Fruit fly (Drosophila melanogaster) whole organism, wandering third instar larva: ENCODE data around the gene Doa.
A peak's percentile ranks its signal among the peaks of the same experiment; 100 is the strongest.

Source experiments
- Abd-B ChIP-seq: fragments of >200 bp; optimal IDR thresholded peaks from 2 replicates; lab custom pipeline; 2017; ENCODE audit warnings: missing biosample characterization, missing genetic modification characterization
- CG32264 ChIP-seq: fragments of 200-800 bp; sonication (Bioruptor generic); optimal IDR thresholded peaks from 2 replicates; lab custom pipeline; 2016; ENCODE audit warnings: missing biosample characterization, missing genetic modification characterization
- CG9705 ChIP-seq: fragments of 200-800 bp; sonication (Bioruptor generic); optimal IDR thresholded peaks from 2 replicates; lab custom pipeline; 2018; ENCODE audit warnings: missing biosample characterization, mild to moderate bottlenecking, missing genetic modification characterization
- CrebA ChIP-seq: fragments of 200-800 bp; sonication (Bioruptor generic); optimal IDR thresholded peaks from 2 replicates; lab custom pipeline; 2016; ENCODE audit warnings: missing biosample characterization, mild to moderate bottlenecking, missing genetic modification characterization, borderline replicate concordance
- Dfd ChIP-seq: fragments of >200 bp; optimal IDR thresholded peaks from 2 replicates; lab custom pipeline; 2017; ENCODE audit warnings: missing biosample characterization, missing genetic modification characterization
- Dif ChIP-seq: fragments of 200-275, 200-300 bp; sonication (Bioruptor generic); optimal IDR thresholded peaks from 2 replicates; lab custom pipeline; 2018; ENCODE audit warnings: missing biosample characterization, missing genetic modification characterization; ENCODE audit not compliant: partially characterized antibody
- GATAd ChIP-seq: sonication (Bioruptor generic); optimal IDR thresholded peaks from 2 replicates; lab custom pipeline; 2016; ENCODE audit warnings: missing biosample characterization, missing genetic modification characterization
- HLH106 ChIP-seq: fragments of 200-800 bp; optimal IDR thresholded peaks from 3 replicates; lab custom pipeline; 2019; ENCODE audit warnings: missing biosample characterization, mild to moderate bottlenecking, missing genetic modification characterization, moderate library complexity
- Hnf4 ChIP-seq: fragments of 200-800 bp; sonication (Bioruptor generic); optimal IDR thresholded peaks from 2 replicates; lab custom pipeline; 2016; ENCODE audit warnings: missing biosample characterization, mild to moderate bottlenecking, missing genetic modification characterization
- Hr78 ChIP-seq: fragments of >200 bp; optimal IDR thresholded peaks from 2 replicates; lab custom pipeline; 2017; ENCODE audit warnings: missing biosample characterization, missing genetic modification characterization
- Hr83 ChIP-seq: fragments of 200-300 bp; sonication (Bioruptor generic); optimal IDR thresholded peaks from 2 replicates; lab custom pipeline; 2016; ENCODE audit warnings: missing biosample characterization, mild to moderate bottlenecking, missing genetic modification characterization, moderate library complexity; ENCODE audit not compliant: poor library complexity, severe bottlenecking
- Jra ChIP-seq: sonication (Bioruptor generic); optimal IDR thresholded peaks from 2 replicates; lab custom pipeline; 2016; ENCODE audit warnings: missing biosample characterization, missing genetic modification characterization
- Mio ChIP-seq: sonication (Bioruptor generic); optimal IDR thresholded peaks from 2 replicates; lab custom pipeline; 2016; ENCODE audit warnings: missing biosample characterization, missing genetic modification characterization
- Myc ChIP-seq: fragments of >200 bp; optimal IDR thresholded peaks from 2 replicates; lab custom pipeline; 2017
- N ChIP-seq: fragments of >200 bp; optimal IDR thresholded peaks from 2 replicates; lab custom pipeline; 2018; ENCODE audit warnings: missing biosample characterization, missing external identifiers, missing genetic modification characterization
- OdsH ChIP-seq: fragments of 200-800 bp; sonication (Bioruptor generic); optimal IDR thresholded peaks from 2 replicates; lab custom pipeline; 2016; ENCODE audit warnings: missing biosample characterization, mild to moderate bottlenecking, missing genetic modification characterization
- Rel ChIP-seq, 2 experiments: fragments of 200-800 bp; sonication (Bioruptor generic) in 1 of 2; optimal IDR thresholded peaks; 2 replicates in 1 of 2; 3 replicates in 1 of 2; lab custom pipeline; 2016 to 2019; ENCODE audit warnings: mild to moderate bottlenecking in 2 of 2, missing biosample characterization in 2 of 2, missing genetic modification characterization in 2 of 2, moderate library complexity in 1 of 2
- Sp1 ChIP-seq: fragments of 200-800 bp; sonication (Bioruptor generic); optimal IDR thresholded peaks from 3 replicates; lab custom pipeline; 2019; ENCODE audit warnings: missing biosample characterization, mild to moderate bottlenecking, missing genetic modification characterization, moderate library complexity
- Vsx2 ChIP-seq: fragments of 200-300, 225-300 bp; sonication (Bioruptor generic); optimal IDR thresholded peaks from 2 replicates; lab custom pipeline; 2018; ENCODE audit warnings: missing biosample characterization, missing genetic modification characterization; ENCODE audit not compliant: partially characterized antibody
- br ChIP-seq: fragments of 200-800 bp; sonication (Bioruptor generic); optimal IDR thresholded peaks from 2 replicates; lab custom pipeline; 2016; ENCODE audit warnings: missing biosample characterization, missing genetic modification characterization
- brk ChIP-seq: fragments of 200-800 bp; sonication (Bioruptor generic); optimal IDR thresholded peaks from 2 replicates; lab custom pipeline; 2016; ENCODE audit warnings: missing biosample characterization, mild to moderate bottlenecking, missing genetic modification characterization
- dl ChIP-seq, 2 experiments: fragments of 175-275, 200-275 bp in 1 of 2; fragments of 200-275 bp in 1 of 2; sonication (Bioruptor generic); optimal IDR thresholded peaks; lab custom pipeline; 2018; ENCODE audit warnings: mild to moderate bottlenecking in 2 of 2, missing biosample characterization in 2 of 2, missing genetic modification characterization in 2 of 2, moderate library complexity in 2 of 2; ENCODE audit not compliant: partially characterized antibody in 2 of 2, insufficient read depth in 1 of 2
- dmrt93B ChIP-seq: fragments of 200-800 bp; sonication (Bioruptor generic); optimal IDR thresholded peaks from 2 replicates; lab custom pipeline; 2018; ENCODE audit warnings: missing biosample characterization, mild to moderate bottlenecking, missing genetic modification characterization
- dsf ChIP-seq: sonication (Bioruptor generic); optimal IDR thresholded peaks from 2 replicates; lab custom pipeline; 2016; ENCODE audit warnings: missing biosample characterization, missing genetic modification characterization, borderline replicate concordance
- ey ChIP-seq: fragments of 200-800 bp; sonication (Bioruptor generic); optimal IDR thresholded peaks from 2 replicates; lab custom pipeline; 2016; ENCODE audit warnings: missing biosample characterization, missing genetic modification characterization
- foxo ChIP-seq, 2 experiments: fragments of 200-800 bp; sonication (Bioruptor generic); optimal IDR thresholded peaks; 2 replicates in 1 of 2; 3 replicates in 1 of 2; lab custom pipeline; 2016 to 2017; ENCODE audit warnings: missing biosample characterization in 2 of 2, missing genetic modification characterization in 2 of 2
- fru ChIP-seq: fragments of 200-800 bp; sonication (Bioruptor generic); optimal IDR thresholded peaks from 3 replicates; lab custom pipeline; 2016; ENCODE audit warnings: missing biosample characterization, mild to moderate bottlenecking, missing genetic modification characterization
- h ChIP-seq: fragments of 200-800 bp; sonication (Bioruptor generic); optimal IDR thresholded peaks from 3 replicates; lab custom pipeline; 2016; ENCODE audit warnings: missing biosample characterization, mild to moderate bottlenecking, missing genetic modification characterization
- jim ChIP-seq: fragments of 175-275, 200-325 bp; sonication (Bioruptor generic); optimal IDR thresholded peaks from 2 replicates; lab custom pipeline; 2016; ENCODE audit warnings: missing biosample characterization, mild to moderate bottlenecking, missing genetic modification characterization
- lola ChIP-seq: fragments of >200 bp; optimal IDR thresholded peaks from 2 replicates; lab custom pipeline; 2017; ENCODE audit warnings: missing biosample characterization, missing genetic modification characterization
- pan ChIP-seq: fragments of >200 bp; optimal IDR thresholded peaks from 2 replicates; lab custom pipeline; 2017
- psq ChIP-seq: fragments of 200-800 bp; sonication (Bioruptor generic); optimal IDR thresholded peaks from 3 replicates; lab custom pipeline; 2017; ENCODE audit warnings: missing biosample characterization, mild to moderate bottlenecking, missing genetic modification characterization, moderate library complexity
- rgr ChIP-seq: fragments of 200-800 bp; sonication (Bioruptor generic); optimal IDR thresholded peaks from 3 replicates; lab custom pipeline; 2016; ENCODE audit warnings: missing biosample characterization, mild to moderate bottlenecking, missing genetic modification characterization
- sage ChIP-seq: fragments of 200-800 bp; sonication (Bioruptor generic); optimal IDR thresholded peaks from 2 replicates; lab custom pipeline; 2016; ENCODE audit warnings: missing biosample characterization, mild to moderate bottlenecking, missing genetic modification characterization
- sv ChIP-seq: fragments of 200-800 bp; sonication (Bioruptor generic); optimal IDR thresholded peaks from 3 replicates; lab custom pipeline; 2016; ENCODE audit warnings: missing biosample characterization, missing genetic modification characterization
- tai ChIP-seq: sonication (Bioruptor generic); optimal IDR thresholded peaks from 2 replicates; lab custom pipeline; 2016; ENCODE audit warnings: missing biosample characterization, missing genetic modification characterization
- usp ChIP-seq: fragments of >200 bp; optimal IDR thresholded peaks from 2 replicates; lab custom pipeline; 2017; ENCODE audit warnings: missing biosample characterization, missing genetic modification characterization
- woc ChIP-seq: sonication (Bioruptor generic); optimal IDR thresholded peaks from 2 replicates; lab custom pipeline; 2016; ENCODE audit warnings: missing biosample characterization, mild to moderate bottlenecking, missing genetic modification characterization

Doa gene

DNA sequence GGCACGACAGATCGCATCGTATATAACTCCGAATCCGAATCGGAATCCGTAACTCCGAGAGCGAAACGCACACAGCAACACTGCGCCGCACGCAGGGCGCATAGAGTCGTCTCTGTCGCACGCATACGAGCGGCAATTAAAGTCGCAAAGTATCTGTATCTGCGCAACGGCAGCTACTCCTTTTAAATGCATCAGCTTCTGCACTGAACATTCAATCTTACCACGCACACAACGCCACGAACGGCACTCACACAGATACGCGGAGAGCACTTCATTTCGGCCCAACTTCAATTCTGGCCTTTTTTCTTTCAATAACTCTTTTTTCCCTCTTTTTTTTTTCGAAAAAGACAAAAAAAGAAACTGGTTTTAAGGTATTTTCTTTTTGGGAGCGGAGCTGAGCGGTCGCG, 29.6 kb upstream of the Doa start:
- TF ChIP-seq rgr (GFP tag; lab: Kevin White, UChicago) (no peak), Abd-B (GFP tag; lab: Kevin White, UChicago) (no peak), dmrt93B (GFP tag; lab: Kevin White, UChicago) (no peak), foxo (GFP tag; optimal IDR thresholded peaks at IDR 0.05; lab: Kevin White, UChicago) (no peak), CG32264 (GFP tag; lab: Kevin White, UChicago) (no peak), CG9705 (GFP tag; lab: Kevin White, UChicago) (peak; percentile 6), Hr83 (GFP tag; lab: Kevin White, UChicago) (peak; percentile 41), pan (no peak), h (peak; percentile 25), usp (GFP tag; lab: Kevin White, UChicago) (no peak), Mio (GFP tag; lab: Kevin White, UChicago) (no peak), HLH106 (no peak), Dif (GFP tag; lab: Kevin White, UChicago) (peak; percentile 4), OdsH (GFP tag; lab: Kevin White, UChicago) (no peak), Sp1 (GFP tag; lab: Kevin White, UChicago) (peak; percentile 80), CrebA (GFP tag; lab: Kevin White, UChicago) (peak; percentile 70), sage (GFP tag; lab: Kevin White, UChicago) (no peak), Jra (GFP tag; lab: Kevin White, UChicago) (no peak), Hnf4 (GFP tag; lab: Kevin White, UChicago) (no peak), sv (GFP tag; lab: Kevin White, UChicago) (no peak), GATAd (GFP tag; lab: Kevin White, UChicago) (no peak), brk (GFP tag; lab: Kevin White, UChicago) (peak; percentile 1), lola (no peak), Rel (GFP tag; optimal IDR thresholded peaks at IDR 0.05; lab: Kevin White, UChicago) (peak; percentile 81), Rel (tag; optimal IDR thresholded peaks at IDR 0.05; lab: Kevin White, UChicago) (peak; percentile 21), woc (GFP tag; lab: Kevin White, UChicago) (no peak), ey (GFP tag; lab: Kevin White, UChicago) (no peak), dl (GFP tag; optimal IDR thresholded peaks at IDR 0.05; lab: Kevin White, UChicago; ENCODE audit: insufficient read depth in 1 of 2, partially characterized antibody in 2 of 2) (no peak), Vsx2 (GFP tag; lab: Kevin White, UChicago) (no peak), N (no peak), dsf (no peak), jim (GFP tag; lab: Kevin White, UChicago) (no peak), fru (GFP tag; lab: Kevin White, UChicago) (no peak), psq (GFP tag; lab: Kevin White, UChicago) (peak; percentile 22), tai (GFP tag; lab: Kevin White, UChicago) (no peak), Myc (no peak), Dfd (GFP tag; lab: Kevin White, UChicago) (no peak), Hr78 (no peak), br (GFP tag; lab: Kevin White, UChicago) (no peak)

DNA sequence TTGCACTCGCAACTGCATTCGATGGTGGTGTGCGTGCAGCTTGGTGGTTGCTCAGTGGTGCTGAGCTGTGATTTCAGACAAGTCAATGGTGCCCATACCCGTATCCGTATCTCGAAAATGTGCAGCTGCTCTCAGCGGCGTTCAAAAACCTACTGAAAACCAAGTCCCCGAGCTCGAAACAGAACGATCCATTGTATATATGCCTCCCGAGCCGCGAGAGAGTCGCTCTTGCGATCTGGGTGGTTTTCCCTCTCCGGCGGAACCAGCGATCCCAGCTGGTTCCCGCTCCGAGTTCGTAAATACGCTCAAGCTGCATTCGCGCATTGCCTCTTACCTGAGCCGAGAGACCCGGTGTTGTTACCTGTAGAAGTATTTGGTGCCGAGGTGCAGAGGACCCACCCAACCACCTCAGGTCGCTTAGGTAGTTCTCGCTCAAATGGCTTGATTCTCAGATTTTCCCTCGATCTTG, 28.8 kb upstream of the Doa start, which contains the start of gene Inx3:
Gene Inx3, minus strand, starts transcription at position 440 of the 469 bp plus-strand sequence.
- no peak for TF ChIP-seq Myc
- TF ChIP-seq br (GFP tag; lab: Kevin White, UChicago) = peak; percentile 28
- TF ChIP-seq fru (GFP tag; lab: Kevin White, UChicago) = peak; percentile 3
- peak; percentile 79 for TF ChIP-seq Dif (GFP tag; lab: Kevin White, UChicago)
- peak; percentile 74 to 87 for TF ChIP-seq dl (GFP tag; optimal IDR thresholded peaks at IDR 0.05; lab: Kevin White, UChicago; ENCODE audit: insufficient read depth in 1 of 2, partially characterized antibody in 2 of 2)
- TF ChIP-seq dmrt93B (GFP tag; lab: Kevin White, UChicago) = no peak
- peak; percentile 8 for TF ChIP-seq Sp1 (GFP tag; lab: Kevin White, UChicago)
- TF ChIP-seq OdsH (GFP tag; lab: Kevin White, UChicago) = peak; percentile 14
- TF ChIP-seq ey (GFP tag; lab: Kevin White, UChicago) = no peak
- peak; percentile 41 for TF ChIP-seq psq (GFP tag; lab: Kevin White, UChicago)
- peak; percentile 87 for TF ChIP-seq Hr83 (GFP tag; lab: Kevin White, UChicago)
- TF ChIP-seq h = peak; percentile 34
- TF ChIP-seq Jra (GFP tag; lab: Kevin White, UChicago) = no peak
- no peak for TF ChIP-seq Rel (GFP tag; optimal IDR thresholded peaks at IDR 0.05; lab: Kevin White, UChicago)
- TF ChIP-seq Rel (tag; optimal IDR thresholded peaks at IDR 0.05; lab: Kevin White, UChicago) = peak; percentile 67
- TF ChIP-seq Hnf4 (GFP tag; lab: Kevin White, UChicago) = peak; percentile 28
- TF ChIP-seq foxo (GFP tag; optimal IDR thresholded peaks at IDR 0.05; lab: Kevin White, UChicago) = peak in 1 of 2 experiments; percentile 25
- peak; percentile 87 for TF ChIP-seq Vsx2 (GFP tag; lab: Kevin White, UChicago)
- TF ChIP-seq CG32264 (GFP tag; lab: Kevin White, UChicago) = no peak
- no peak for TF ChIP-seq tai (GFP tag; lab: Kevin White, UChicago)
- peak; percentile 42 for TF ChIP-seq CrebA (GFP tag; lab: Kevin White, UChicago)
- TF ChIP-seq Abd-B (GFP tag; lab: Kevin White, UChicago) = no peak
- TF ChIP-seq woc (GFP tag; lab: Kevin White, UChicago) = no peak
